Fruit fly (Drosophila melanogaster): ENCODE results near the gene Brd8.
A peak's percentile ranks its signal among the peaks of the same experiment; 100 is the strongest.

Brd8 gene

DNA sequence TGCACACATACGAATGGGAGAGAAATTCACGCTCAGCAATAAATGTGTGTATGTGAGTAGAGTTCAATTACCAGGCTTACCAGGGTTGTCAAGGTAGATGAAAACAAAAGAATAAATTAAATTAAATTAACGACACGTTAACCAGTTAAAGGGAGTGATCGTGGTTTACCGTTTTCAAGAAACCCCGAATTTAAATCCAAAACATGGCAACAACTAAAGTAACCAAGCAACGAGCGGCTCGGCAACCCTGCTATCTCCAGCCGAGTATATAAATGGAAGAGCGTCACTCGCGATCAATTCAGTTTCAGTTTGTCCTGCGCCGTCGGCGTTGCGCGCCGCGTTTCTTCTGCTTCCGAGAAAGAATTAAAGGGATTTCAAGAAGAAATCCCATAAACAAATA, 9.0 kb upstream of the Brd8 start (continued):
- peak in 1 of 3 experiments; percentile 99 for TF ChIP-seq lola (GFP tag; optimal IDR thresholded peaks at IDR 0.05)
- TF ChIP-seq HLH54F (GFP tag; optimal IDR thresholded peaks at IDR 0.05) = peak; percentile 99
- peak; percentile 99 for TF ChIP-seq CG2120 (GFP tag; optimal IDR thresholded peaks at IDR 0.05)
- peak; percentile 99 for TF ChIP-seq Rx (GFP tag; IDR thresholded peaks at IDR 0.05)
- TF ChIP-seq zf30C (GFP tag; optimal IDR thresholded peaks at IDR 0.05) = peak; percentile 62
- TF ChIP-seq CG14860 (GFP tag; IDR thresholded peaks at IDR 0.05; ENCODE audit: partially characterized antibody) = no peak
- TF ChIP-seq CG7786 (GFP tag; optimal IDR thresholded peaks at IDR 0.05) = peak; percentile 99
- peak; percentile 98 for TF ChIP-seq CG43689 (GFP tag; IDR thresholded peaks at IDR 0.05)
- peak; percentile 96 for TF ChIP-seq wek (GFP tag; optimal IDR thresholded peaks at IDR 0.05)
- peak; percentile 99 for TF ChIP-seq wdn (GFP tag; IDR thresholded peaks at IDR 0.05)
- TF ChIP-seq mirr (GFP tag; optimal IDR thresholded peaks at IDR 0.05) = peak; percentile 98
- peak; percentile 98 for TF ChIP-seq CG3407 (GFP tag; optimal IDR thresholded peaks at IDR 0.05)
- peak; percentile 99 for TF ChIP-seq CG18619 (GFP tag; optimal IDR thresholded peaks at IDR 0.05)
- TF ChIP-seq CG3838 (GFP tag; optimal IDR thresholded peaks at IDR 0.05) = peak; percentile 98
- TF ChIP-seq eyg (GFP tag; optimal IDR thresholded peaks at IDR 0.05) = peak; percentile 99
- peak; percentile 98 for TF ChIP-seq danr (GFP tag; IDR thresholded peaks at IDR 0.05)
- peak; percentile 99 for TF ChIP-seq CG10959 (GFP tag; IDR thresholded peaks at IDR 0.05)
- TF ChIP-seq CG9215 (GFP tag; IDR thresholded peaks at IDR 0.05) = peak; percentile 96
- no peak for TF ChIP-seq lov (optimal IDR thresholded peaks at IDR 0.05)
- peak; percentile 100 for TF ChIP-seq lov (GFP tag; IDR thresholded peaks at IDR 0.05)
- peak; percentile 98 for TF ChIP-seq sr (GFP tag; IDR thresholded peaks at IDR 0.05)
- TF ChIP-seq kay (GFP tag; optimal IDR thresholded peaks at IDR 0.05) = peak; percentile 97
- peak; percentile 96 for TF ChIP-seq CG11085 (GFP tag; IDR thresholded peaks at IDR 0.05)
- TF ChIP-seq CG15601 (tag; optimal IDR thresholded peaks at IDR 0.05) = peak; percentile 99
- peak; percentile 99 for TF ChIP-seq CG2202 (tag; optimal IDR thresholded peaks at IDR 0.05)
- peak; percentile 96 for TF ChIP-seq Ets97D (GFP tag; optimal IDR thresholded peaks at IDR 0.05)
- peak; percentile 99 for TF ChIP-seq CG13624 (GFP tag; optimal IDR thresholded peaks at IDR 0.05)
- peak; percentile 98 for TF ChIP-seq dati (GFP tag; IDR thresholded peaks at IDR 0.05)
- TF ChIP-seq CG6272 (GFP tag; IDR thresholded peaks at IDR 0.05) = peak; percentile 96
- TF ChIP-seq bbx (GFP tag; IDR thresholded peaks at IDR 0.05; ENCODE audit: partially characterized antibody) = peak; percentile 45
- TF ChIP-seq Myb (GFP tag; optimal IDR thresholded peaks at IDR 0.05) = peak; percentile 92
- peak; percentile 99 for TF ChIP-seq CG6689 (GFP tag; IDR thresholded peaks at IDR 0.05)
- TF ChIP-seq aop (GFP tag; IDR thresholded peaks at IDR 0.05) = peak; percentile 98
- peak; percentile 94 for TF ChIP-seq CG8281 (tag; optimal IDR thresholded peaks at IDR 0.05)
- TF ChIP-seq Hr78 (GFP tag; optimal IDR thresholded peaks at IDR 0.05) = peak in 1 of 2 experiments; percentile 96
- TF ChIP-seq jumu (GFP tag; optimal IDR thresholded peaks at IDR 0.05) = peak; percentile 98
- TF ChIP-seq chinmo (GFP tag; IDR thresholded peaks at IDR 0.05; ENCODE audit: partially characterized antibody) = peak; percentile 72; the same call in 2 of the 4 replicates
- peak; percentile 91 for TF ChIP-seq CG7357 (GFP tag; IDR thresholded peaks at IDR 0.05)
- TF ChIP-seq slbo (GFP tag; IDR thresholded peaks at IDR 0.05) = peak; percentile 99
- TF ChIP-seq exex (tag; optimal IDR thresholded peaks at IDR 0.05) = peak; percentile 95

dm6 chr3R:29214982-29215533, 8.2 kb upstream of the Brd8 start:
- TF ChIP-seq da (GFP tag; optimal IDR thresholded peaks at IDR 0.05) (no peak), CG10979 (tag; optimal IDR thresholded peaks at IDR 0.05) (no peak), yki (optimal IDR thresholded peaks at IDR 0.05) (peak; percentile 14), CG7357 (GFP tag; IDR thresholded peaks at IDR 0.05) (no peak), Vsx1 (GFP tag; optimal IDR thresholded peaks at IDR 0.05) (no peak), sd (tag; optimal IDR thresholded peaks at IDR 0.05) (peak; percentile 85), cwo (GFP tag; optimal IDR thresholded peaks at IDR 0.05) (peak; percentile 33), CG32767 (GFP tag; IDR thresholded peaks at IDR 0.05) (0 out of 2 replicates have a peak, but pooled peaks have one; percentile 11), Elba2 (GFP tag; optimal IDR thresholded peaks at IDR 0.05) (peak; percentile 98), CG1603 (tag; optimal IDR thresholded peaks at IDR 0.05) (no peak), sob (GFP tag; IDR thresholded peaks at IDR 0.05) (no peak), slbo (GFP tag; IDR thresholded peaks at IDR 0.05) (0 out of 2 replicates have a peak, but pooled peaks have one; percentile 19), Ptx1 (GFP tag; IDR thresholded peaks at IDR 0.05) (no peak), pros (GFP tag; optimal IDR thresholded peaks at IDR 0.05) (peak; percentile 67), ci (GFP tag; IDR thresholded peaks at IDR 0.05) (no peak)
